Worm (Caenorhabditis elegans) whole organism, mixed stage, embryonic: ENCODE measurements around the gene bath-1.

Experiments
- M03D4.4 ChIP-seq: sonication (generic microtip); optimal IDR thresholded peaks from 2 replicates; lab custom pipeline; 2017; ENCODE audit warnings: mild to moderate bottlenecking, missing genetic modification characterization, missing compliant biosample characterization
- bed-3 ChIP-seq: fragments of 200-800 bp; sonication (Bioruptor generic); optimal IDR thresholded peaks from 3 replicates; lab custom pipeline; 2018; ENCODE audit warnings: mild to moderate bottlenecking, missing genetic modification characterization, moderate library complexity, missing compliant biosample characterization
- blmp-1 ChIP-seq: fragments of 150-350 bp; optimal IDR thresholded peaks from 2 replicates; lab custom pipeline; 2014; ENCODE audit warnings: missing biosample characterization, missing genetic modification characterization
- ceh-39 ChIP-seq: fragments of 150-350 bp; optimal IDR thresholded peaks from 2 replicates; lab custom pipeline; 2014; ENCODE audit warnings: missing biosample characterization, missing genetic modification characterization
- ceh-43 ChIP-seq: fragments of 200-800 bp; sonication (Bioruptor generic); optimal IDR thresholded peaks from 2 replicates; lab custom pipeline; 2018; ENCODE audit warnings: mild to moderate bottlenecking, missing genetic modification characterization, moderate library complexity, missing compliant biosample characterization
- ceh-83 ChIP-seq: fragments of 200-800 bp; sonication (Bioruptor generic); optimal IDR thresholded peaks from 2 replicates; lab custom pipeline; 2018; ENCODE audit warnings: mild to moderate bottlenecking, missing genetic modification characterization, missing compliant biosample characterization
- ces-1 ChIP-seq: fragments of 150-350 bp; optimal IDR thresholded peaks from 2 replicates; lab custom pipeline; 2014; ENCODE audit warnings: missing biosample characterization, missing genetic modification reagents, missing genetic modification characterization
- cnd-1 ChIP-seq: fragments of 200-800 bp; sonication (Bioruptor generic); optimal IDR thresholded peaks from 2 replicates; lab custom pipeline; 2018; ENCODE audit warnings: mild to moderate bottlenecking, missing genetic modification characterization, missing compliant biosample characterization
- drap-1 ChIP-seq: fragments of 200-800 bp; sonication (Bioruptor generic); optimal IDR thresholded peaks from 3 replicates; lab custom pipeline; 2018; ENCODE audit warnings: mild to moderate bottlenecking, missing genetic modification characterization, missing compliant biosample characterization
- elt-1 ChIP-seq: sonication (generic microtip); optimal IDR thresholded peaks from 2 replicates; lab custom pipeline; 2017; ENCODE audit warnings: missing genetic modification characterization, mild to moderate bottlenecking, missing compliant biosample characterization, antibody characterized with exemption, moderate library complexity, borderline replicate concordance; ENCODE audit not compliant: insufficient read depth
- elt-3 ChIP-seq: fragments of 150-350 bp; optimal IDR thresholded peaks from 2 replicates; lab custom pipeline; 2014; ENCODE audit warnings: missing biosample characterization, missing genetic modification characterization
- flh-1 ChIP-seq: fragments of 200-800 bp; sonication (Bioruptor generic); optimal IDR thresholded peaks from 2 replicates; lab custom pipeline; 2018; ENCODE audit warnings: mild to moderate bottlenecking, missing genetic modification characterization, moderate library complexity, missing compliant biosample characterization
- ham-2 ChIP-seq: fragments of 200-800 bp; sonication (Bioruptor generic); optimal IDR thresholded peaks from 2 replicates; lab custom pipeline; 2018; ENCODE audit warnings: mild to moderate bottlenecking, missing genetic modification characterization, missing compliant biosample characterization
- lin-13 ChIP-seq: fragments of 150-350 bp; optimal IDR thresholded peaks from 2 replicates; lab custom pipeline; 2014; ENCODE audit warnings: missing biosample characterization, missing genetic modification characterization
- lin-32 ChIP-seq: fragments of 200-800 bp; sonication (Bioruptor generic); optimal IDR thresholded peaks from 2 replicates; lab custom pipeline; 2018; ENCODE audit warnings: mild to moderate bottlenecking, missing genetic modification characterization, missing compliant biosample characterization
- lsy-2 ChIP-seq: fragments of 150-350 bp; optimal IDR thresholded peaks from 2 replicates; lab custom pipeline; 2014; ENCODE audit warnings: missing biosample characterization, missing genetic modification characterization
- mab-5 ChIP-seq: fragments of 150-350 bp; optimal IDR thresholded peaks from 2 replicates; lab custom pipeline; 2014; ENCODE audit warnings: missing biosample characterization, missing genetic modification characterization
- mep-1 ChIP-seq: fragments of 150-350 bp; optimal IDR thresholded peaks from 2 replicates; lab custom pipeline; 2017; ENCODE audit warnings: missing biosample characterization, missing genetic modification reagents, missing genetic modification characterization, inconsistent platforms
- mls-2 ChIP-seq: sonication (generic microtip); optimal IDR thresholded peaks from 2 replicates; lab custom pipeline; 2016; ENCODE audit warnings: mild to moderate bottlenecking, missing genetic modification characterization, moderate library complexity, missing compliant biosample characterization
- nhr-12 ChIP-seq: fragments of 150-350 bp; optimal IDR thresholded peaks from 2 replicates; lab custom pipeline; 2014; ENCODE audit warnings: missing biosample characterization, missing genetic modification characterization
- nhr-2 ChIP-seq: fragments of 150-350 bp; optimal IDR thresholded peaks from 2 replicates; lab custom pipeline; 2014; ENCODE audit warnings: missing biosample characterization, missing genetic modification characterization
- nhr-237 ChIP-seq: fragments of 150-350 bp; optimal IDR thresholded peaks from 2 replicates; lab custom pipeline; 2014; ENCODE audit warnings: missing biosample characterization, missing genetic modification characterization
- nhr-28 ChIP-seq: fragments of 150-350 bp; optimal IDR thresholded peaks from 2 replicates; lab custom pipeline; 2014; ENCODE audit warnings: missing biosample characterization, missing genetic modification characterization
- nhr-76 ChIP-seq: sonication (generic microtip); optimal IDR thresholded peaks from 2 replicates; lab custom pipeline; 2017; ENCODE audit warnings: missing biosample characterization, missing genetic modification characterization
- pha-4 ChIP-seq: fragments of 150-350 bp; optimal IDR thresholded peaks from 2 replicates; lab custom pipeline; 2018; ENCODE audit warnings: missing biosample characterization, missing genetic modification reagents, missing genetic modification characterization
- sem-2 ChIP-seq: fragments of 200-800 bp; sonication (Bioruptor generic); optimal IDR thresholded peaks from 2 replicates; lab custom pipeline; 2018; ENCODE audit warnings: mild to moderate bottlenecking, missing genetic modification characterization, missing compliant biosample characterization
- snpc-4 ChIP-seq: fragments of 150-350 bp; optimal IDR thresholded peaks from 2 replicates; lab custom pipeline; 2014; ENCODE audit warnings: missing biosample characterization, missing genetic modification characterization
- sptf-1 ChIP-seq: sonication (generic microtip); optimal IDR thresholded peaks from 2 replicates; lab custom pipeline; 2017; ENCODE audit warnings: mild to moderate bottlenecking, missing genetic modification characterization, moderate library complexity, missing compliant biosample characterization
- tbx-8 ChIP-seq: fragments of 200-800 bp; sonication (Bioruptor generic); optimal IDR thresholded peaks from 2 replicates; lab custom pipeline; 2018; ENCODE audit warnings: mild to moderate bottlenecking, missing genetic modification characterization, moderate library complexity, missing compliant biosample characterization
- unc-120 ChIP-seq: sonication (generic microtip); optimal IDR thresholded peaks from 2 replicates; lab custom pipeline; 2017; ENCODE audit warnings: missing genetic modification characterization, missing compliant biosample characterization; ENCODE audit not compliant: poor library complexity, severe bottlenecking
- unc-39 ChIP-seq: fragments of 150-350 bp; optimal IDR thresholded peaks from 2 replicates; lab custom pipeline; 2014; ENCODE audit warnings: missing biosample characterization, missing genetic modification characterization
- unc-62 ChIP-seq: fragments of 150-350 bp; optimal IDR thresholded peaks from 2 replicates; lab custom pipeline; 2014; ENCODE audit warnings: missing biosample characterization, missing genetic modification reagents, missing genetic modification characterization
- zip-8 ChIP-seq: fragments of 150-350 bp; optimal IDR thresholded peaks from 2 replicates; lab custom pipeline; 2014; ENCODE audit warnings: missing biosample characterization, missing genetic modification characterization
- ztf-11 ChIP-seq: fragments of 150-350 bp; optimal IDR thresholded peaks from 2 replicates; lab custom pipeline; 2014; ENCODE audit warnings: missing biosample characterization, missing genetic modification characterization

bath-1 gene

DNA sequence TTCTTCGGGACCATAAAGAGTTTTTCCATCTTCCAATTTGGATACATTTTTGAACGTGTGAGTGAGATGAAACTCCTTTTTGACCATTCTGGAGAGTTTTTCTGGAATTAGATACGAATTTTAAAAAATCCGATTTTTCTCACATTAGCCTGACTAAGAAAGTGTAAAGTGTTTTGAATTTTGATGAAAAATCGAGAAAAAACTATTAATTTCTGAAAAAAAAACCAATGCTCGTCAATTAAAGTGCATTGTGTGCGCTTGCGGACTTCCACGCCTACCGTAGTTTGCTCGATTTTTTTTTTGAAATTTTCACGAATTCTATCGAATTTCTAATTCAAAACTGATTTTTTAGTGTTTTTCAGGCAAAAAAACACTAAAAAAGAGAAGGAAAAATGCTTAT lies at the start of gene bath-1:
bath-1 (minus strand) TSS at position 101 of the 400 bp plus-strand sequence.
- TF ChIP-seq sem-2 (no peak), zip-8 (tag; lab: Kevin White, UChicago) (no peak), snpc-4 (no peak), unc-39 (tag; lab: Kevin White, UChicago) (no peak), cnd-1 (tag; lab: Kevin White, UChicago) (no peak), ceh-43 (no peak), sptf-1 (no peak), M03D4.4 (no peak), elt-1 (tag; lab: Kevin White, UChicago) (no peak), mab-5 (no peak), mls-2 (tag; lab: Kevin White, UChicago) (no peak), tbx-8 (GFP tag; lab: Kevin White, UChicago) (no peak), ceh-83 (GFP tag; lab: Kevin White, UChicago) (no peak), ceh-39 (tag; lab: Kevin White, UChicago) (no peak), nhr-2 (tag; lab: Kevin White, UChicago) (no peak), nhr-76 (no peak), lin-13 (no peak), mep-1 (tag; lab: Kevin White, UChicago) (no peak)

DNA sequence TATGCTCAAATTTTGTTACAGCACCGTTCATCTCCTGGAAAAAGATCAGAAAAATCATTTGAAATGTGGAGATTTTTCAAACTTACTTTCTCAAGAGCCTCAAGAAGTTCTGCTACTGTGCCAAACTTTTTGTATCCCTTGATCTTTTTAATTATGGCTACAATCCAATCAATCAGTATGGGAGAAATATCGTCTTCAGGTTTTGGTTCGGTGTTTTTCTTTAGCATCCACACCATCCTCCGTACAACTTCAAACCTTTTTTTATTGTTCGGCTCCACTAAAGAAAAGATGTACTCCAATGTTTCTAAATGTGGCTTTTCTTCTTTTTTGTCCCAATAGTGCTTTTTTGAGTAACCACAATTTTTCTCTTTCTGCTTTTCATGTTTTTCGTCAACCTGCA lies 47.9 kb upstream of the bath-1 start:
- no peak for TF ChIP-seq M03D4.4
- TF ChIP-seq blmp-1 (tag; lab: Kevin White, UChicago), result no peak
- no peak for TF ChIP-seq unc-62 (GFP tag; lab: Kevin White, UChicago)
- no peak for TF ChIP-seq ztf-11
- no peak for TF ChIP-seq ceh-39 (tag; lab: Kevin White, UChicago)
- TF ChIP-seq elt-3, result no peak
- TF ChIP-seq bed-3 (GFP tag; lab: Kevin White, UChicago), result no peak
- TF ChIP-seq mab-5, result no peak
- TF ChIP-seq tbx-8 (GFP tag; lab: Kevin White, UChicago), result no peak
- TF ChIP-seq ceh-43, result no peak
- no peak for TF ChIP-seq pha-4 (tag; lab: Kevin White, UChicago)
- TF ChIP-seq lsy-2 (tag; lab: Kevin White, UChicago), result no peak

DNA sequence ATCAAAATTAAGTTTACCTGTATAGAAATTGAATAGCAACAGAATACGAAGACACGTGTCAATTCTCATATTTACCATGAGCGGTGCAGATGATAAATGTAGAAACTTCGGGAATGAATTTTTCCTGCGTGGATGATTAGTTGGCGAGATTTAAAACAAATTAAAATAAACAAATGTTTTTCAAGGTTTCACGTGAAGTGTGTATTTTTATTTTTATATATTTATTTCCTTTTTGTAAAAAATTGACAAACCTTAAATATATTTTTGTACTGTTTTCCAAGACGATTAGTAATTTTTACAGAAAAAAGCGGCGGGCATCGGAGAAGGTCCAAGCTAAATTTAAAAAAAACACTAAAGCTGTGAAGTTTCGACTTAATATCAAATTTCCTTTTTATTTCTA lies 46.9 kb upstream of the bath-1 start, which contains the start of gene F07E5.8:
F07E5.8 (minus strand) TSS at position 101 of the 400 bp plus-strand sequence.
- TF ChIP-seq M03D4.4, result no peak
- no peak for TF ChIP-seq cnd-1 (tag; lab: Kevin White, UChicago)
- no peak for TF ChIP-seq unc-62 (GFP tag; lab: Kevin White, UChicago)
- no peak for TF ChIP-seq ceh-43
- TF ChIP-seq blmp-1 (tag; lab: Kevin White, UChicago), result no peak
- no peak for TF ChIP-seq nhr-237 (tag; lab: Kevin White, UChicago)
- TF ChIP-seq tbx-8 (GFP tag; lab: Kevin White, UChicago), result no peak
- no peak for TF ChIP-seq nhr-12 (tag; lab: Kevin White, UChicago)
- TF ChIP-seq nhr-76, result no peak
- TF ChIP-seq unc-120, result no peak
- TF ChIP-seq nhr-2 (tag; lab: Kevin White, UChicago), result no peak
- TF ChIP-seq unc-39 (tag; lab: Kevin White, UChicago), result no peak
- no peak for TF ChIP-seq nhr-28 (tag; lab: Kevin White, UChicago)
- TF ChIP-seq lin-32, result no peak
- TF ChIP-seq zip-8 (tag; lab: Kevin White, UChicago), result no peak
- no peak for TF ChIP-seq pha-4 (tag; lab: Kevin White, UChicago)
- TF ChIP-seq ham-2 (GFP tag; lab: Kevin White, UChicago), result no peak
- no peak for TF ChIP-seq flh-1 (GFP tag; lab: Kevin White, UChicago)

DNA sequence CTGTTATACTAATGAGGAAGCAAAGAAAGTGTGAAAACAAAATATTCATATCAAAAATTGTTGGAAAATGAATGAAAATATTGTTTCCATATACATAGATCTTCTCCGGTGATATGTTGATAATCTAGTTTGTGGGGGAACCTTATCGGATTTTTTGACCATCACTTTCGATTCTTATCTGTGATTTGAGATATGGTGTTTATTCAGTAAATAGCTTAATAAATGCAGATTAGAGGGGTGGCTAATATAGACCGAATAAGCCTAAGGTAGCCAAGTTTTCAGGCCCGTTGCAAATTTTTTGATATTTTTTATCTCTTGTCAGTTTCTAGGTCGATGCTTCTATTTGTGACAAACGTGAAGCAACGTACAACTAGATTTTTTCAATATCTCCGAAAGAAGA lies 42.8 kb upstream of the bath-1 start, which contains the start of gene F07E5.7:
F07E5.7 (minus strand) TSS at position 101 of the 400 bp plus-strand sequence.
- TF ChIP-seq mls-2 (tag; lab: Kevin White, UChicago), result no peak
- TF ChIP-seq ces-1 (GFP tag; lab: Kevin White, UChicago), result no peak
- no peak for TF ChIP-seq pha-4 (tag; lab: Kevin White, UChicago)
- TF ChIP-seq lin-13, result no peak
- no peak for TF ChIP-seq drap-1 (GFP tag; lab: Kevin White, UChicago)
- no peak for TF ChIP-seq nhr-28 (tag; lab: Kevin White, UChicago)
